Worm (Caenorhabditis elegans) whole organism, L4/young adult: ENCODE data around the gene C48B4.6.

ENCODE experiments used
- W03F9.2 ChIP-seq: fragments of 150-350 bp; optimal IDR thresholded peaks from 2 replicates; lab custom pipeline; 2014; ENCODE audit warnings: missing biosample characterization, missing genetic modification characterization
- dao-5 ChIP-seq: sonication (generic microtip); optimal IDR thresholded peaks from 2 replicates; lab custom pipeline; 2016; ENCODE audit warnings: missing genotype, missing genetic modification characterization, moderate library complexity, missing compliant biosample characterization
- him-1 ChIP-seq: sonication (generic microtip); optimal IDR thresholded peaks from 2 replicates; lab custom pipeline; 2016; ENCODE audit warnings: missing genotype, missing genetic modification reagents, missing genetic modification characterization, missing compliant biosample characterization

- TF ChIP-seq dao-5 (tag; lab: Kevin White, UChicago) (no peak), him-1 (no peak), W03F9.2 (tag; lab: Kevin White, UChicago) (no peak)
These were observed 46.7 kb downstream of the C48B4.6 start for ce11 chrIII:9511660-9512059.
